Worm (Caenorhabditis elegans): ENCODE data around the gene T11B7.2.

The T11B7.2 gene

ce11 chrIV:8891131-8891530, 46.8 kb upstream of the T11B7.2 start, which contains the start of gene spr-2 (continued):
- TF ChIP-seq mxl-3 (GFP tag; optimal IDR thresholded peaks at IDR 0.05) (peak; percentile 44), nhr-48 (tag; optimal IDR thresholded peaks at IDR 0.05) (peak; percentile 26), nhr-11 (tag; optimal IDR thresholded peaks at IDR 0.05) (peak; percentile 65), daf-16 (GFP tag; optimal IDR thresholded peaks at IDR 0.05) (peak; percentile 7 to 34), daf-16 (tag; optimal IDR thresholded peaks at IDR 0.05) (peak; percentile 62), dmd-6 (GFP tag; IDR thresholded peaks at IDR 0.05) (0 out of 2 replicates have a peak, but pooled peaks have one; percentile 27), ces-1 (GFP tag; optimal IDR thresholded peaks at IDR 0.05) (no peak), ceh-32 (tag; optimal IDR thresholded peaks at IDR 0.05; ENCODE audit: poor library complexity) (no peak), F26F4.8 (GFP tag; conservative IDR thresholded peaks at IDR 0.05) (no peak), nhr-28 (tag; optimal IDR thresholded peaks at IDR 0.05) (peak; percentile 38), Y48G9A.11 (GFP tag; IDR thresholded peaks at IDR 0.05) (no peak)

ce11 chrIV:8888525-8889026, 44.2 kb upstream of the T11B7.2 start, which contains the start of gene oma-1:
Gene oma-1 (plus strand): TSS chrIV:8888976.
- peak in 1 of 2 experiments; percentile 42 for TF ChIP-seq unc-62 (GFP tag; optimal IDR thresholded peaks at IDR 0.05 in 1 of 2)
- TF ChIP-seq unc-62 (tag; optimal IDR thresholded peaks at IDR 0.05) = no peak
- no peak for TF ChIP-seq pha-4 (GFP tag; IDR thresholded peaks at IDR 0.05)
- TF ChIP-seq pha-4 (tag; optimal IDR thresholded peaks at IDR 0.05) = no peak
- TF ChIP-seq spr-3 (GFP tag; optimal IDR thresholded peaks at IDR 0.05) = no peak
- no peak for TF ChIP-seq nhr-28 (tag; optimal IDR thresholded peaks at IDR 0.05)
- TF ChIP-seq F49E8.2 (tag; optimal IDR thresholded peaks at IDR 0.05; ENCODE audit: borderline replicate concordance) = peak; percentile 52
- peak; percentile 70 for TF ChIP-seq unc-130 (GFP tag; optimal IDR thresholded peaks at IDR 0.05)

ce11 chrIV:8886228-8886627, 41.9 kb upstream of the T11B7.2 start, which contains the start of gene C09G9.5:
Gene C09G9.5 (plus strand): TSS chrIV:8886528.
- TF ChIP-seq D1046.2 (GFP tag; IDR thresholded peaks at IDR 0.05) (no peak), dmd-6 (GFP tag; IDR thresholded peaks at IDR 0.05) (no peak), pha-4 (GFP tag; IDR thresholded peaks at IDR 0.05) (no peak), pha-4 (tag; optimal IDR thresholded peaks at IDR 0.05) (no peak), nhr-25 (tag; optimal IDR thresholded peaks at IDR 0.05; ENCODE audit: borderline replicate concordance, insufficient read depth) (no peak), skn-1 (tag; optimal IDR thresholded peaks at IDR 0.05) (no peak), ceh-32 (tag; optimal IDR thresholded peaks at IDR 0.05; ENCODE audit: poor library complexity) (no peak), attf-4 (tag; optimal IDR thresholded peaks at IDR 0.05) (no peak), daf-8 (GFP tag; IDR thresholded peaks at IDR 0.05) (no peak), daf-16 (GFP tag; optimal IDR thresholded peaks at IDR 0.05) (no peak), daf-16 (tag; optimal IDR thresholded peaks at IDR 0.05) (no peak), aha-1 (tag) (no peak), dve-1 (tag; optimal IDR thresholded peaks at IDR 0.05; ENCODE audit: insufficient read depth) (no peak)

- no peak for TF ChIP-seq ceh-82 (tag; optimal IDR thresholded peaks at IDR 0.05)
- TF ChIP-seq madf-5 (GFP tag; IDR thresholded peaks at IDR 0.05) = no peak
- no peak for TF ChIP-seq F26F4.8 (GFP tag; conservative IDR thresholded peaks at IDR 0.05)
- TF ChIP-seq F10B5.3 (tag; optimal IDR thresholded peaks at IDR 0.05) = no peak
- no peak for TF ChIP-seq ztf-11 (tag; optimal IDR thresholded peaks at IDR 0.05)
- TF ChIP-seq zfp-2 (tag; optimal IDR thresholded peaks at IDR 0.05) = no peak
- TF ChIP-seq skn-1 (tag; optimal IDR thresholded peaks at IDR 0.05) = no peak
- TF ChIP-seq ama-1 (optimal IDR thresholded peaks at IDR 0.05) = no peak
- no peak for TF ChIP-seq daf-16 (GFP tag; optimal IDR thresholded peaks at IDR 0.05)
- no peak for TF ChIP-seq daf-16 (tag; optimal IDR thresholded peaks at IDR 0.05)
- TF ChIP-seq jun-1 (tag; optimal IDR thresholded peaks at IDR 0.05) = no peak
- TF ChIP-seq lin-15B (tag; optimal IDR thresholded peaks at IDR 0.05) = no peak
- no peak for TF ChIP-seq hmg-1.1 (GFP tag; IDR thresholded peaks at IDR 0.05)
- no peak for TF ChIP-seq snpc-4 (tag; optimal IDR thresholded peaks at IDR 0.05)
- TF ChIP-seq ceh-28 (tag; optimal IDR thresholded peaks at IDR 0.05) = no peak
- TF ChIP-seq hif-1 (tag; optimal IDR thresholded peaks at IDR 0.05) = no peak
These were observed 36.8 kb upstream of the T11B7.2 start, which contains the start of gene C09G9.8 for ce11 chrIV:8881181-8881580. Gene C09G9.8 (plus strand): TSS chrIV:8881481.

All from whole organism, L4 larva.